Worm (Caenorhabditis elegans) whole organism, late embryonic: ENCODE measurements around the gene srw-53.
A peak's percentile ranks its signal among the peaks of the same experiment; 100 is the strongest.

Experiments used
- C08G9.2 ChIP-seq: sonication (generic microtip); optimal IDR thresholded peaks from 2 replicates; lab custom pipeline; 2016; ENCODE audit warnings: mild to moderate bottlenecking, missing genetic modification characterization, moderate library complexity, missing compliant biosample characterization
- C38D4.7 ChIP-seq: fragments of 200-800 bp; sonication (Bioruptor generic); optimal IDR thresholded peaks from 2 replicates; lab custom pipeline; 2018; ENCODE audit warnings: mild to moderate bottlenecking, missing genetic modification characterization, moderate library complexity, missing compliant biosample characterization
- K02D7.2 ChIP-seq: sonication (generic microtip); optimal IDR thresholded peaks from 2 replicates; lab custom pipeline; 2017; ENCODE audit warnings: mild to moderate bottlenecking, missing genetic modification characterization, missing compliant biosample characterization
- K09A11.1 ChIP-seq: sonication (generic microtip); optimal IDR thresholded peaks from 2 replicates; lab custom pipeline; 2017; ENCODE audit warnings: antibody characterized with exemption, mild to moderate bottlenecking, missing genetic modification characterization, missing compliant biosample characterization; ENCODE audit not compliant: insufficient read depth
- T23F11.4 ChIP-seq: fragments of 200-800 bp; sonication (Bioruptor generic); optimal IDR thresholded peaks from 2 replicates; lab custom pipeline; 2018; ENCODE audit warnings: mild to moderate bottlenecking, missing genetic modification characterization, missing compliant biosample characterization
- Y22D7AL.16 ChIP-seq: sonication (generic microtip); optimal IDR thresholded peaks from 2 replicates; lab custom pipeline; 2016; ENCODE audit warnings: missing genetic modification characterization, missing compliant biosample characterization
- ama-1 ChIP-seq: fragments of 150-350 bp; optimal IDR thresholded peaks from 2 replicates; lab custom pipeline; 2014
- ceh-14 ChIP-seq: sonication (generic microtip); optimal IDR thresholded peaks from 2 replicates; lab custom pipeline; 2016; ENCODE audit warnings: missing genotype, missing genetic modification characterization, missing compliant biosample characterization
- ceh-18 ChIP-seq: sonication (generic microtip); optimal IDR thresholded peaks from 2 replicates; lab custom pipeline; 2016; ENCODE audit warnings: missing genetic modification characterization, missing compliant biosample characterization
- ceh-30 ChIP-seq: fragments of 150-350 bp; optimal IDR thresholded peaks from 2 replicates; lab custom pipeline; 2014; ENCODE audit warnings: missing biosample characterization, missing genetic modification characterization
- ceh-31 ChIP-seq: sonication (generic microtip); optimal IDR thresholded peaks from 2 replicates; lab custom pipeline; 2016; ENCODE audit warnings: missing genetic modification characterization, missing compliant biosample characterization
- ceh-34 ChIP-seq: sonication (generic microtip); optimal IDR thresholded peaks from 2 replicates; lab custom pipeline; 2016; ENCODE audit warnings: mild to moderate bottlenecking, missing genetic modification characterization, missing compliant biosample characterization
- ceh-6 ChIP-seq: fragments of 200-800 bp; sonication (Bioruptor generic); optimal IDR thresholded peaks from 2 replicates; lab custom pipeline; 2018; ENCODE audit warnings: mild to moderate bottlenecking, missing genetic modification characterization, missing compliant biosample characterization
- che-1 ChIP-seq: sonication (generic microtip); optimal IDR thresholded peaks from 2 replicates; lab custom pipeline; 2016; ENCODE audit warnings: mild to moderate bottlenecking, missing genetic modification characterization, missing compliant biosample characterization
- dmd-4 ChIP-seq: sonication (generic microtip); optimal IDR thresholded peaks from 2 replicates; lab custom pipeline; 2016; ENCODE audit warnings: borderline replicate concordance, missing genetic modification characterization, missing compliant biosample characterization
- elt-2 ChIP-seq: sonication (generic microtip); optimal IDR thresholded peaks from 2 replicates; lab custom pipeline; 2016; ENCODE audit warnings: missing genetic modification reagents, missing genetic modification characterization, missing compliant biosample characterization
- elt-4 ChIP-seq: sonication (generic microtip); optimal IDR thresholded peaks from 2 replicates; lab custom pipeline; 2016; ENCODE audit warnings: missing genetic modification characterization, missing compliant biosample characterization
- ets-4 ChIP-seq: sonication (generic microtip); optimal IDR thresholded peaks from 2 replicates; lab custom pipeline; 2016; ENCODE audit warnings: missing genetic modification characterization, missing compliant biosample characterization
- eyg-1 ChIP-seq: sonication (generic microtip); optimal IDR thresholded peaks from 2 replicates; lab custom pipeline; 2016; ENCODE audit warnings: missing genotype, missing genetic modification characterization, missing compliant biosample characterization
- fkh-6 ChIP-seq: sonication (generic microtip); optimal IDR thresholded peaks from 2 replicates; lab custom pipeline; 2016; ENCODE audit warnings: missing genetic modification characterization, missing compliant biosample characterization
- gmeb-2 ChIP-seq: sonication (generic microtip); optimal IDR thresholded peaks from 2 replicates; lab custom pipeline; 2016; ENCODE audit warnings: missing genetic modification characterization, inconsistent platforms, missing compliant biosample characterization
- hlh-13 ChIP-seq: fragments of 200-800 bp; sonication (Bioruptor generic); optimal IDR thresholded peaks from 2 replicates; lab custom pipeline; 2018; ENCODE audit warnings: mild to moderate bottlenecking, missing genetic modification characterization, missing compliant biosample characterization
- hlh-15 ChIP-seq: sonication (generic microtip); optimal IDR thresholded peaks from 2 replicates; lab custom pipeline; 2016; ENCODE audit warnings: missing genetic modification characterization, missing compliant biosample characterization
- hlh-30 ChIP-seq: sonication (generic microtip); optimal IDR thresholded peaks from 2 replicates; lab custom pipeline; 2017; ENCODE audit warnings: antibody characterized with exemption, missing genetic modification characterization, missing compliant biosample characterization; ENCODE audit not compliant: insufficient read depth
- hlh-6 ChIP-seq: sonication (generic microtip); optimal IDR thresholded peaks from 2 replicates; lab custom pipeline; 2016; ENCODE audit warnings: missing genotype, missing genetic modification characterization, missing compliant biosample characterization
- lim-6 ChIP-seq: sonication (generic microtip); optimal IDR thresholded peaks from 2 replicates; lab custom pipeline; 2016; ENCODE audit warnings: missing genetic modification characterization, missing compliant biosample characterization
- lin-11 ChIP-seq: fragments of 200-800 bp; sonication (Bioruptor generic); optimal IDR thresholded peaks from 2 replicates; lab custom pipeline; 2018; ENCODE audit warnings: mild to moderate bottlenecking, missing genetic modification characterization, missing compliant biosample characterization
- madf-2 ChIP-seq: sonication (generic microtip); optimal IDR thresholded peaks from 2 replicates; lab custom pipeline; 2017; ENCODE audit warnings: missing genetic modification characterization, missing compliant biosample characterization
- nhr-232 ChIP-seq: sonication (generic microtip); optimal IDR thresholded peaks from 2 replicates; lab custom pipeline; 2016; ENCODE audit warnings: missing genetic modification characterization, missing compliant biosample characterization
- npax-4 ChIP-seq: sonication (generic microtip); optimal IDR thresholded peaks from 2 replicates; lab custom pipeline; 2016; ENCODE audit warnings: missing genetic modification characterization, missing compliant biosample characterization
- pag-3 ChIP-seq: sonication (generic microtip); optimal IDR thresholded peaks from 2 replicates; lab custom pipeline; 2016; ENCODE audit warnings: missing compliant biosample characterization, missing genetic modification characterization, borderline replicate concordance
- pha-4 ChIP-seq: fragments of 150-350 bp; optimal IDR thresholded peaks from 2 replicates; lab custom pipeline; 2018; ENCODE audit warnings: missing biosample characterization, missing genetic modification reagents, missing genetic modification characterization
- ref-2 ChIP-seq: sonication (generic microtip); optimal IDR thresholded peaks from 2 replicates; lab custom pipeline; 2016; ENCODE audit warnings: missing genetic modification characterization, missing compliant biosample characterization
- tbx-7 ChIP-seq: sonication (generic microtip); optimal IDR thresholded peaks from 2 replicates; lab custom pipeline; 2016; ENCODE audit warnings: missing genotype, missing genetic modification characterization, missing compliant biosample characterization
- ttx-3 ChIP-seq: sonication (generic microtip); optimal IDR thresholded peaks from 2 replicates; lab custom pipeline; 2016; ENCODE audit warnings: missing genetic modification reagents, missing genetic modification characterization, missing compliant biosample characterization
- ztf-16 ChIP-seq: sonication (generic microtip); optimal IDR thresholded peaks from 2 replicates; lab custom pipeline; 2017; ENCODE audit warnings: missing genetic modification characterization, missing compliant biosample characterization

Gene srw-53

ce11 chrV:15920273-15920672 is 23.0 kb upstream of the srw-53 start, which contains the start of gene F35E8.10 (continued):
- TF ChIP-seq hlh-30 = no peak

- TF ChIP-seq gmeb-2 = no peak
- TF ChIP-seq elt-2 (tag; lab: Kevin White, UChicago) = peak; percentile 34
- TF ChIP-seq ztf-16 = no peak
- TF ChIP-seq hlh-6 (tag; lab: Kevin White, UChicago) = no peak
Observed at ce11 chrV:15921102-15921501, 22.1 kb upstream of the srw-53 start, which contains the start of gene cdr-1. TSS of gene cdr-1 (plus strand) at chrV:15921309.

- TF ChIP-seq lin-11 (tag; lab: Kevin White, UChicago) (no peak), ref-2 (tag; lab: Kevin White, UChicago) (no peak), T23F11.4 (no peak), pha-4 (tag; lab: Kevin White, UChicago) (no peak), hlh-15 (no peak), nhr-232 (tag; lab: Kevin White, UChicago) (no peak), madf-2 (tag; lab: Kevin White, UChicago) (no peak), hlh-30 (no peak), C08G9.2 (tag; lab: Kevin White, UChicago) (no peak), lim-6 (no peak), Y22D7AL.16 (tag; lab: Kevin White, UChicago) (no peak), K09A11.1 (tag; lab: Kevin White, UChicago) (no peak), hlh-13 (GFP tag; lab: Kevin White, UChicago) (no peak), elt-4 (tag; lab: Kevin White, UChicago) (no peak), ceh-31 (tag; lab: Kevin White, UChicago) (no peak)
- TF ChIP-seq, all 69 proteins: peak for 0
Observed at ce11 chrV:15922979-15923378, 20.2 kb upstream of the srw-53 start, which contains the start of gene F35E8.13. TSS of gene F35E8.13 (plus strand) at chrV:15923279.

ce11 chrV:15924307-15924706 is 18.9 kb upstream of the srw-53 start, which contains the start of gene nhr-108:
TSS of gene nhr-108 (minus strand) at chrV:15924472.
- TF ChIP-seq fkh-6 (no peak), hlh-30 (no peak), ceh-34 (tag; lab: Kevin White, UChicago) (no peak), tbx-7 (tag; lab: Kevin White, UChicago) (no peak), elt-2 (tag; lab: Kevin White, UChicago) (no peak), dmd-4 (tag; lab: Kevin White, UChicago) (no peak), ama-1 (lab: Kevin White, UChicago) (no peak), lin-11 (tag; lab: Kevin White, UChicago) (no peak), npax-4 (no peak), ceh-14 (tag; lab: Kevin White, UChicago) (no peak), T23F11.4 (no peak), C38D4.7 (GFP tag; lab: Kevin White, UChicago) (no peak), ceh-18 (no peak), C08G9.2 (tag; lab: Kevin White, UChicago) (no peak)

ce11 chrV:15928325-15928724 is 14.9 kb upstream of the srw-53 start, which contains the start of gene pzf-1:
TSS of gene pzf-1 (minus strand) at chrV:15928425.
- TF ChIP-seq pag-3 = no peak
- TF ChIP-seq ceh-30 (tag; lab: Kevin White, UChicago) = no peak
- TF ChIP-seq ceh-6 = no peak
- no peak for TF ChIP-seq ama-1 (lab: Kevin White, UChicago)
- no peak for TF ChIP-seq K02D7.2 (tag; lab: Kevin White, UChicago)
- TF ChIP-seq eyg-1 (tag; lab: Kevin White, UChicago) = no peak
- TF ChIP-seq ttx-3 = no peak
- no peak for TF ChIP-seq che-1
- no peak for TF ChIP-seq ceh-34 (tag; lab: Kevin White, UChicago)
- TF ChIP-seq hlh-6 (tag; lab: Kevin White, UChicago) = no peak
- TF ChIP-seq ceh-18 = no peak
- no peak for TF ChIP-seq hlh-13 (GFP tag; lab: Kevin White, UChicago)
- TF ChIP-seq ets-4 (tag; lab: Kevin White, UChicago) = no peak
